Worm (Caenorhabditis elegans) whole organism, late embryonic: ENCODE measurements around the gene T09F3.5.

Experiments
- K09A11.1 ChIP-seq: sonication (generic microtip); optimal IDR thresholded peaks from 2 replicates; lab custom pipeline; 2017; ENCODE audit warnings: antibody characterized with exemption, mild to moderate bottlenecking, missing genetic modification characterization, missing compliant biosample characterization; ENCODE audit not compliant: insufficient read depth
- ceh-2 ChIP-seq: sonication (generic microtip); optimal IDR thresholded peaks from 2 replicates; lab custom pipeline; 2016; ENCODE audit warnings: missing genotype, missing genetic modification characterization, missing compliant biosample characterization
- ceh-34 ChIP-seq: sonication (generic microtip); optimal IDR thresholded peaks from 2 replicates; lab custom pipeline; 2016; ENCODE audit warnings: mild to moderate bottlenecking, missing genetic modification characterization, missing compliant biosample characterization
- dve-1 ChIP-seq: sonication (generic microtip); optimal IDR thresholded peaks from 2 replicates; lab custom pipeline; 2017; ENCODE audit warnings: antibody characterized with exemption, mild to moderate bottlenecking, missing genetic modification characterization, missing compliant biosample characterization
- ets-4 ChIP-seq: sonication (generic microtip); optimal IDR thresholded peaks from 2 replicates; lab custom pipeline; 2016; ENCODE audit warnings: missing genetic modification characterization, missing compliant biosample characterization
- hlh-8 ChIP-seq: sonication (generic microtip); optimal IDR thresholded peaks from 2 replicates; lab custom pipeline; 2016; ENCODE audit warnings: missing genotype, missing genetic modification characterization, missing compliant biosample characterization
- nhr-11 ChIP-seq: fragments of 150-350 bp; optimal IDR thresholded peaks from 2 replicates; lab custom pipeline; 2014; ENCODE audit warnings: missing biosample characterization, missing genetic modification characterization
- npax-4 ChIP-seq: sonication (generic microtip); optimal IDR thresholded peaks from 2 replicates; lab custom pipeline; 2016; ENCODE audit warnings: missing genetic modification characterization, missing compliant biosample characterization
- pag-3 ChIP-seq: sonication (generic microtip); optimal IDR thresholded peaks from 2 replicates; lab custom pipeline; 2016; ENCODE audit warnings: missing compliant biosample characterization, missing genetic modification characterization, borderline replicate concordance
- pros-1 ChIP-seq: fragments of 150-350 bp; optimal IDR thresholded peaks from 2 replicates; lab custom pipeline; 2014; ENCODE audit warnings: missing biosample characterization, missing genetic modification reagents, missing genetic modification characterization
- sox-4 ChIP-seq: sonication (generic microtip); optimal IDR thresholded peaks from 2 replicates; lab custom pipeline; 2017; ENCODE audit warnings: mild to moderate bottlenecking, missing genetic modification characterization, inconsistent platforms, missing compliant biosample characterization
- tbx-2 ChIP-seq: sonication (generic microtip); optimal IDR thresholded peaks from 2 replicates; lab custom pipeline; 2016; ENCODE audit warnings: missing genetic modification characterization, missing compliant biosample characterization
- tbx-7 ChIP-seq: sonication (generic microtip); optimal IDR thresholded peaks from 2 replicates; lab custom pipeline; 2016; ENCODE audit warnings: missing genotype, missing genetic modification characterization, missing compliant biosample characterization

- no peak for TF ChIP-seq pag-3
- TF ChIP-seq sox-4 (tag; lab: Kevin White, UChicago): no peak
- TF ChIP-seq ceh-2: no peak
- no peak for TF ChIP-seq tbx-2 (tag; lab: Kevin White, UChicago)
- TF ChIP-seq nhr-11 (tag; lab: Kevin White, UChicago): no peak
- no peak for TF ChIP-seq ceh-34
- no peak for TF ChIP-seq K09A11.1
- no peak for TF ChIP-seq ets-4 (tag; lab: Kevin White, UChicago)
- TF ChIP-seq hlh-8 (tag; lab: Kevin White, UChicago): no peak
- no peak for TF ChIP-seq pros-1 (tag; lab: Kevin White, UChicago)
- no peak for TF ChIP-seq tbx-7 (tag; lab: Kevin White, UChicago)
- TF ChIP-seq npax-4 (tag; lab: Kevin White, UChicago): no peak
- TF ChIP-seq dve-1 (tag; lab: Kevin White, UChicago): no peak
These were observed 46.8 kb upstream of the T09F3.5 start, which contains the start of gene stip-1 for ce11 chrII:10349915-10350314.
